Fruit fly (Drosophila melanogaster) whole organism, embryonic: ENCODE results near the gene sowi.

Experiments
- CG10462 ChIP-seq: fragments of 200-800 bp; sonication (Bioruptor generic); optimal IDR thresholded peaks from 2 replicates; lab custom pipeline; 2016; ENCODE audit warnings: missing biosample characterization, missing genetic modification characterization
- CG10654 ChIP-seq: fragments of 200-800 bp; sonication (Bioruptor generic); optimal IDR thresholded peaks from 2 replicates; lab custom pipeline; 2016; ENCODE audit warnings: missing biosample characterization, missing genetic modification characterization
- CG11247 ChIP-seq: fragments of 200-800 bp; sonication (Bioruptor generic); IDR thresholded peaks from 2 replicates; pipeline ENCODE4 v1.3.6; 2022; ENCODE audit warnings: missing biosample characterization, missing genetic modification characterization
- CG12391 ChIP-seq: fragments of 200-800 bp; sonication (Bioruptor generic); optimal IDR thresholded peaks from 3 replicates; lab custom pipeline; 2018; ENCODE audit warnings: missing biosample characterization, mild to moderate bottlenecking, missing genetic modification characterization, moderate library complexity
- CG13287 ChIP-seq: fragments of 200-800 bp; sonication (Bioruptor generic); IDR thresholded peaks from 2 replicates; pipeline ENCODE4 v1.3.6; 2022; ENCODE audit warnings: missing biosample characterization, missing genetic modification characterization; ENCODE audit not compliant: partially characterized antibody
- CG15269 ChIP-seq: fragments of 200-800 bp; sonication (Bioruptor generic); optimal IDR thresholded peaks from 2 replicates; lab custom pipeline; 2018; ENCODE audit warnings: missing biosample characterization, mild to moderate bottlenecking, missing genetic modification characterization, moderate library complexity
- CG15479 ChIP-seq: fragments of 200-800 bp; sonication (Bioruptor generic); optimal IDR thresholded peaks from 3 replicates; lab custom pipeline; 2019; ENCODE audit warnings: missing biosample characterization, mild to moderate bottlenecking, missing genetic modification characterization, moderate library complexity
- CG16813 ChIP-seq: fragments of 200-800 bp; sonication (Bioruptor generic); IDR thresholded peaks from 3 replicates; pipeline ENCODE4 v1.3.6; 2022; ENCODE audit warnings: missing biosample characterization, missing genetic modification characterization; ENCODE audit not compliant: partially characterized antibody
- CG17361 ChIP-seq: fragments of 200-800 bp; sonication (Bioruptor generic); IDR thresholded peaks from 3 replicates; pipeline ENCODE4 v1.3.6; 2022; ENCODE audit warnings: missing biosample characterization, missing genetic modification characterization
- CG17802 ChIP-seq: fragments of 200-800 bp; sonication (Bioruptor generic); optimal IDR thresholded peaks from 2 replicates; lab custom pipeline; 2018; ENCODE audit warnings: missing biosample characterization, mild to moderate bottlenecking, missing genetic modification characterization, moderate library complexity
- CG18764 ChIP-seq: fragments of 200-800 bp; sonication (Bioruptor generic); optimal IDR thresholded peaks from 3 replicates; lab custom pipeline; 2016; ENCODE audit warnings: missing biosample characterization, missing genetic modification characterization
- CG2116 ChIP-seq: fragments of 200-800 bp; sonication (Bioruptor generic); optimal IDR thresholded peaks from 3 replicates; lab custom pipeline; 2018; ENCODE audit warnings: missing biosample characterization, mild to moderate bottlenecking, missing genetic modification characterization
- CG2120 ChIP-seq: fragments of 200-800 bp; sonication (Bioruptor generic); optimal IDR thresholded peaks from 3 replicates; lab custom pipeline; 2016; ENCODE audit warnings: missing biosample characterization, missing genetic modification characterization
- CG3163 ChIP-seq: fragments of 200-800 bp; sonication (Bioruptor generic); optimal IDR thresholded peaks from 3 replicates; lab custom pipeline; 2016; ENCODE audit warnings: missing biosample characterization, missing genetic modification characterization
- CG43689 ChIP-seq: fragments of 200-800 bp; sonication (Bioruptor generic); IDR thresholded peaks from 2 replicates; pipeline ENCODE4 v1.3.6; 2022; ENCODE audit warnings: missing biosample characterization, missing genetic modification characterization
- CG4424 ChIP-seq: fragments of 200-800 bp; sonication (Bioruptor generic); optimal IDR thresholded peaks from 3 replicates; lab custom pipeline; 2016; ENCODE audit warnings: missing biosample characterization, missing genetic modification characterization
- CG4707 ChIP-seq: fragments of 200-800 bp; sonication (Bioruptor generic); optimal IDR thresholded peaks from 2 replicates; lab custom pipeline; 2018; ENCODE audit warnings: missing biosample characterization, mild to moderate bottlenecking, missing genetic modification characterization, moderate library complexity
- CG6175 ChIP-seq: fragments of 200-800 bp; sonication (Bioruptor generic); IDR thresholded peaks from 3 replicates; pipeline ENCODE4 v1.3.6; 2022; ENCODE audit warnings: missing biosample characterization, missing genetic modification characterization
- CG6654 ChIP-seq: fragments of 200-800 bp; sonication (Bioruptor generic); optimal IDR thresholded peaks from 2 replicates; lab custom pipeline; 2017; ENCODE audit warnings: missing biosample characterization, mild to moderate bottlenecking, missing genetic modification characterization
- CG6854 ChIP-seq: fragments of 200-800 bp; sonication (Bioruptor generic); optimal IDR thresholded peaks from 3 replicates; lab custom pipeline; 2017; ENCODE audit warnings: missing biosample characterization, mild to moderate bottlenecking, missing genetic modification characterization
- CG7357 ChIP-seq: fragments of 200-800 bp; sonication (Bioruptor generic); IDR thresholded peaks from 3 replicates; pipeline ENCODE4 v1.3.6; 2022; ENCODE audit warnings: missing biosample characterization, missing genetic modification characterization
- CG8089 ChIP-seq: fragments of 200-800 bp; sonication (Bioruptor generic); optimal IDR thresholded peaks from 3 replicates; lab custom pipeline; 2016; ENCODE audit warnings: missing biosample characterization, missing genetic modification characterization
- CG9876 ChIP-seq: fragments of 200-800 bp; sonication (Bioruptor generic); optimal IDR thresholded peaks from 2 replicates; lab custom pipeline; 2016; ENCODE audit warnings: missing biosample characterization, missing genetic modification characterization
- CG9932 ChIP-seq: fragments of 200-800 bp; sonication (Bioruptor generic); IDR thresholded peaks from 2 replicates; pipeline ENCODE4 v1.3.6; 2022; ENCODE audit warnings: missing biosample characterization, missing genetic modification characterization
- Doc3 ChIP-seq: fragments of 200-800 bp; sonication (Bioruptor generic); IDR thresholded peaks from 3 replicates; pipeline ENCODE4 v1.3.6; 2022; ENCODE audit warnings: missing biosample characterization, missing genetic modification characterization; ENCODE audit not compliant: partially characterized antibody
- Hmr ChIP-seq: fragments of 200-800 bp; sonication (Bioruptor generic); optimal IDR thresholded peaks from 3 replicates; lab custom pipeline; 2017; ENCODE audit warnings: mild to moderate bottlenecking, missing biosample characterization, missing genetic modification reagents, missing genetic modification characterization
- Lhr ChIP-seq: fragments of 200-800 bp; sonication (Bioruptor generic); optimal IDR thresholded peaks from 3 replicates; lab custom pipeline; 2017; ENCODE audit warnings: mild to moderate bottlenecking, missing biosample characterization, missing genetic modification reagents, missing genetic modification characterization
- MTF-1 ChIP-seq: fragments of 200-800 bp; sonication (Bioruptor generic); optimal IDR thresholded peaks from 2 replicates; lab custom pipeline; 2018; ENCODE audit warnings: missing biosample characterization, mild to moderate bottlenecking, missing genetic modification characterization, borderline replicate concordance
- Opbp ChIP-seq: fragments of 200-800 bp; sonication (Bioruptor generic); IDR thresholded peaks from 3 replicates; pipeline ENCODE4 v1.3.6; 2022; ENCODE audit warnings: missing biosample characterization, missing genetic modification characterization; ENCODE audit not compliant: partially characterized antibody
- Ptx1 ChIP-seq: fragments of 200-800 bp; sonication (Bioruptor generic); IDR thresholded peaks from 2 replicates; pipeline ENCODE4 v1.3.6; 2022; ENCODE audit warnings: missing biosample characterization, missing genetic modification characterization
- Scr ChIP-seq: fragments of 200-800 bp; sonication (Bioruptor generic); IDR thresholded peaks from 2 replicates; pipeline ENCODE4 v1.3.6; 2022; ENCODE audit warnings: missing biosample characterization, missing genetic modification characterization; ENCODE audit not compliant: partially characterized antibody
- Sry-β ChIP-seq: fragments of 200-800 bp; sonication (Bioruptor generic); optimal IDR thresholded peaks from 2 replicates; lab custom pipeline; 2018; ENCODE audit warnings: missing biosample characterization, mild to moderate bottlenecking, missing genetic modification characterization, moderate library complexity
- ap ChIP-seq: fragments of 200-800 bp; sonication (Bioruptor generic); IDR thresholded peaks from 2 replicates; pipeline ENCODE4 v1.3.6; 2022; ENCODE audit warnings: missing biosample characterization, missing genetic modification characterization
- ase ChIP-seq: fragments of 200-800 bp; sonication (Bioruptor generic); IDR thresholded peaks from 3 replicates; pipeline ENCODE4 v1.3.6; 2022; ENCODE audit warnings: missing biosample characterization, missing genetic modification characterization
- chif ChIP-seq, 2 experiments: fragments of 200-800 bp; sonication (Bioruptor generic); optimal IDR thresholded peaks; 3 replicates each; lab custom pipeline; 2016; ENCODE audit warnings: missing biosample characterization in 2 of 2, missing genetic modification characterization in 2 of 2
- croc ChIP-seq: fragments of 200-800 bp; sonication (Bioruptor generic); conservative IDR thresholded peaks from 3 replicates; pipeline ENCODE4 v1.3.6; 2022; ENCODE audit warnings: missing biosample characterization, missing genetic modification characterization
- crp ChIP-seq, 2 experiments: fragments of 200-800 bp; sonication (Bioruptor generic); optimal IDR thresholded peaks; 2 replicates in 1 of 2; 3 replicates in 1 of 2; lab custom pipeline; 2017; ENCODE audit warnings: missing biosample characterization in 2 of 2, missing genetic modification characterization in 2 of 2, mild to moderate bottlenecking in 1 of 2, moderate library complexity in 1 of 2
- dmrt11E ChIP-seq: fragments of 200-800 bp; sonication (Bioruptor generic); optimal IDR thresholded peaks from 3 replicates; lab custom pipeline; 2018; ENCODE audit warnings: missing biosample characterization, mild to moderate bottlenecking, missing genetic modification characterization, moderate library complexity
- ems ChIP-seq: fragments of 200-800 bp; sonication (Bioruptor generic); optimal IDR thresholded peaks from 3 replicates; lab custom pipeline; 2016; ENCODE audit warnings: missing biosample characterization, missing genetic modification characterization
- fd96Cb ChIP-seq: fragments of 200-800 bp; sonication (Bioruptor generic); optimal IDR thresholded peaks from 2 replicates; lab custom pipeline; 2018; ENCODE audit warnings: missing biosample characterization, mild to moderate bottlenecking, missing genetic modification characterization, moderate library complexity
- gce ChIP-seq: fragments of 200-800 bp; sonication (Bioruptor generic); IDR thresholded peaks from 3 replicates; pipeline ENCODE4 v1.3.6; 2022; ENCODE audit warnings: missing biosample characterization, missing genetic modification characterization
- h ChIP-seq: fragments of >200 bp; optimal IDR thresholded peaks from 2 replicates; lab custom pipeline; 2017
- hkb ChIP-seq, 2 experiments: fragments of 200-800 bp in 1 of 2; fragments of >200 bp in 1 of 2; sonication (Bioruptor generic) in 1 of 2; IDR thresholded peaks in 1 of 2; optimal IDR thresholded peaks in 1 of 2; 2 replicates each; pipeline versions ENCODE4 v1.3.6 to Lab custom; 2017 to 2022; ENCODE audit warnings: missing biosample characterization in 1 of 2, missing genetic modification characterization in 1 of 2
- jumu ChIP-seq: fragments of 200-800 bp; sonication (Bioruptor generic); optimal IDR thresholded peaks from 3 replicates; lab custom pipeline; 2016; ENCODE audit warnings: missing biosample characterization, missing genetic modification characterization
- nerfin-2 ChIP-seq: fragments of 200-800 bp; sonication (Bioruptor generic); IDR thresholded peaks from 2 replicates; pipeline ENCODE4 v1.3.6; 2022; ENCODE audit warnings: missing biosample characterization, missing genetic modification characterization; ENCODE audit not compliant: partially characterized antibody
- schlank ChIP-seq: fragments of 200-800 bp; sonication (Bioruptor generic); optimal IDR thresholded peaks from 2 replicates; lab custom pipeline; 2018; ENCODE audit warnings: missing biosample characterization, mild to moderate bottlenecking, missing genetic modification characterization
- slbo ChIP-seq: fragments of 200-800 bp; sonication (Bioruptor generic); IDR thresholded peaks from 2 replicates; pipeline ENCODE4 v1.3.6; 2022; ENCODE audit warnings: missing biosample characterization, missing genetic modification characterization
- tio ChIP-seq: fragments of 200-800 bp; sonication (Bioruptor generic); optimal IDR thresholded peaks from 2 replicates; lab custom pipeline; 2017; ENCODE audit warnings: missing biosample characterization, missing genetic modification characterization, inconsistent platforms
- tll ChIP-seq, 2 experiments: fragments of 200-800 bp in 1 of 2; fragments of >200 bp in 1 of 2; sonication (Bioruptor generic) in 1 of 2; optimal IDR thresholded peaks; 2 replicates each; lab custom pipeline; 2017 to 2019; ENCODE audit warnings: missing biosample characterization in 2 of 2, missing genetic modification characterization in 2 of 2, mild to moderate bottlenecking in 1 of 2, moderate library complexity in 1 of 2
- vfl ChIP-seq: fragments of 200-800 bp; sonication (Bioruptor generic); optimal IDR thresholded peaks from 2 replicates; lab custom pipeline; 2016; ENCODE audit warnings: missing biosample characterization, missing genetic modification characterization

sowi gene

dm6 chr3R:6659941-6660340, 32.2 kb upstream of the sowi start, which contains the start of gene agt (continued):
- TF ChIP-seq ase (GFP tag; lab: Robert Waterston, UW) (no peak), nerfin-2 (GFP tag; lab: Robert Waterston, UW) (no peak), CG10462 (no peak), Scr (GFP tag; lab: Robert Waterston, UW) (peak; percentile 21; the same call in 1 of the 2 replicates), CG6854 (GFP tag; lab: Kevin White, UChicago) (no peak), Ptx1 (GFP tag; lab: Robert Waterston, UW) (no peak), CG3163 (no peak), fd96Cb (tag; lab: Kevin White, UChicago) (no peak), CG17361 (no peak), CG15269 (tag; lab: Kevin White, UChicago) (no peak), hkb (optimal IDR thresholded peaks at IDR 0.05; lab: Kevin White, UChicago) (no peak), hkb (GFP tag; IDR thresholded peaks at IDR 0.05; lab: Robert Waterston, UW) (no peak), CG10654 (GFP tag; lab: Kevin White, UChicago) (no peak), CG43689 (GFP tag; lab: Robert Waterston, UW) (no peak), CG9876 (GFP tag; lab: Kevin White, UChicago) (no peak), CG4707 (GFP tag; lab: Kevin White, UChicago) (no peak), vfl (no peak), CG8089 (GFP tag; lab: Kevin White, UChicago) (no peak), CG18764 (GFP tag; lab: Kevin White, UChicago) (no peak), CG15479 (no peak), Hmr (GFP tag; lab: Kevin White, UChicago) (peak; percentile 57), jumu (GFP tag; lab: Kevin White, UChicago) (no peak), ems (GFP tag; lab: Kevin White, UChicago) (no peak), CG6654 (no peak), slbo (GFP tag; lab: Robert Waterston, UW) (peak; percentile 54; the same call in 1 of the 2 replicates), CG16813 (GFP tag; lab: Robert Waterston, UW) (no peak; the same call in 2 of the 3 replicates), tio (GFP tag; lab: Kevin White, UChicago) (no peak), Lhr (GFP tag; lab: Kevin White, UChicago) (peak; percentile 82), CG6175 (GFP tag; lab: Robert Waterston, UW) (no peak), chif (GFP tag; optimal IDR thresholded peaks at IDR 0.05; lab: Kevin White, UChicago) (no peak), gce (GFP tag; lab: Robert Waterston, UW) (no peak), crp (GFP tag; optimal IDR thresholded peaks at IDR 0.05; lab: Kevin White, UChicago) (peak; percentile 46 to 93), Sry-β (GFP tag; lab: Kevin White, UChicago) (no peak), tll (GFP tag; optimal IDR thresholded peaks at IDR 0.05; lab: Kevin White, UChicago) (no peak), schlank (tag; lab: Kevin White, UChicago) (no peak), CG12391 (peak; percentile 40), CG13287 (GFP tag; lab: Robert Waterston, UW) (peak; percentile 68), Doc3 (GFP tag; lab: Robert Waterston, UW) (no peak), CG4424 (GFP tag; lab: Kevin White, UChicago) (no peak), MTF-1 (GFP tag; lab: Kevin White, UChicago) (no peak), CG9932 (GFP tag; lab: Robert Waterston, UW) (0 out of 2 replicates have a peak, but pooled peaks have one; percentile 14), dmrt11E (tag; lab: Kevin White, UChicago) (no peak), CG2120 (GFP tag; lab: Kevin White, UChicago) (no peak), croc (GFP tag; lab: Robert Waterston, UW) (no peak), CG2116 (peak; percentile 54), Opbp (0 out of 3 replicates have a peak, but pooled peaks have one; percentile 25), h (lab: Kevin White, UChicago) (no peak), ap (GFP tag; lab: Robert Waterston, UW) (no peak), CG7357 (GFP tag; lab: Robert Waterston, UW) (no peak), CG17802 (tag; lab: Kevin White, UChicago) (no peak), CG11247 (GFP tag; lab: Robert Waterston, UW) (no peak)
